Worm (Caenorhabditis elegans) whole organism, midembryonic: ENCODE results near the gene Y46H3A.4.
"Not testable (repeated sequence)": the region's sequence is repeated elsewhere in the genome, so short reads cannot be mapped to it uniquely, and the experiment has no call there.

Experiments
- T22C8.4 ChIP-seq: fragments of 200-800 bp; sonication (Bioruptor generic); IDR thresholded peaks from 2 replicates; pipeline ENCODE4 v1.3.6; 2022; ENCODE audit warnings: missing genetic modification characterization, missing compliant biosample characterization
- cog-1 ChIP-seq: sonication (generic microtip); optimal IDR thresholded peaks from 2 replicates; lab custom pipeline; 2016; ENCODE audit warnings: missing genetic modification characterization, missing compliant biosample characterization
- flt-1 ChIP-seq: fragments of 200-800 bp; sonication (Bioruptor generic); IDR thresholded peaks from 2 replicates; pipeline ENCODE4 v1.3.6; 2022; ENCODE audit warnings: missing genetic modification characterization, missing compliant biosample characterization
- klf-2 ChIP-seq: fragments of 200-800 bp; sonication (Bioruptor generic); conservative IDR thresholded peaks from 2 replicates; pipeline ENCODE4 v1.3.6; 2022; ENCODE audit warnings: missing genetic modification reagents, missing genetic modification characterization, missing compliant biosample characterization
- med-1 ChIP-seq: sonication (generic microtip); optimal IDR thresholded peaks from 2 replicates; lab custom pipeline; 2017; ENCODE audit warnings: missing genetic modification characterization, mild to moderate bottlenecking, missing compliant biosample characterization, antibody characterized with exemption, missing genetic modification reagents; ENCODE audit not compliant: insufficient read depth
- ref-1 ChIP-seq: fragments of 200-800 bp; sonication (Bioruptor generic); conservative IDR thresholded peaks from 2 replicates; pipeline ENCODE4 v1.3.6; 2022; ENCODE audit warnings: missing genetic modification reagents, missing genetic modification characterization, missing compliant biosample characterization
- tab-1 ChIP-seq: fragments of 200-800 bp; sonication (Bioruptor generic); IDR thresholded peaks from 2 replicates; pipeline ENCODE4 v1.3.6; 2022; ENCODE audit warnings: missing genetic modification characterization, missing compliant biosample characterization
- ztf-23 ChIP-seq: fragments of 200-800 bp; sonication (Bioruptor generic); IDR thresholded peaks from 2 replicates; pipeline ENCODE4 v1.3.6; 2022; ENCODE audit warnings: missing genetic modification reagents, missing genetic modification characterization, missing compliant biosample characterization
- ztf-29 ChIP-seq: fragments of 200-800 bp; sonication (Bioruptor generic); IDR thresholded peaks from 2 replicates; pipeline ENCODE4 v1.3.6; 2022; ENCODE audit warnings: missing genetic modification reagents, missing genetic modification characterization, missing compliant biosample characterization

Y46H3A.4 gene

ce11 chrV:1821287-1821686, 10.4 kb upstream of the Y46H3A.4 start, which contains the start of the genes gly-7 and mrpl-39:
gly-7 (minus strand) TSS chrV:1821323.
mrpl-39 (plus strand) TSS chrV:1821579.
- TF ChIP-seq T22C8.4 (GFP tag; lab: Robert Waterston, UW) (no peak), ztf-23 (GFP tag; lab: Robert Waterston, UW) (peak; percentile 76), ref-1 (GFP tag; lab: Robert Waterston, UW) (0 out of 2 replicates have a peak, but pooled peaks have one; percentile 37), tab-1 (peak; percentile 67; the same call in 1 of the 2 replicates), ztf-29 (no peak), klf-2 (0 out of 2 replicates have a peak, but pooled peaks have one; percentile 53), flt-1 (GFP tag; lab: Robert Waterston, UW) (peak; percentile 46; the same call in 1 of the 2 replicates), med-1 (peak; percentile 81)

- TF ChIP-seq tab-1 (no peak), klf-2 (no peak), ref-1 (GFP tag; lab: Robert Waterston, UW) (no peak), flt-1 (GFP tag; lab: Robert Waterston, UW) (no peak), T22C8.4 (GFP tag; lab: Robert Waterston, UW) (no peak), med-1 (no peak), ztf-23 (GFP tag; lab: Robert Waterston, UW) (no peak), cog-1 (tag; lab: Kevin White, UChicago) (no peak), ztf-29 (no peak)
Measured at ce11 chrV:1820749-1821148, 9.8 kb upstream of the Y46H3A.4 start.

ce11 chrV:1820016-1820415, 9.1 kb upstream of the Y46H3A.4 start:
- TF ChIP-seq med-1 (no peak), cog-1 (tag; lab: Kevin White, UChicago) (no peak), klf-2 (no peak), flt-1 (GFP tag; lab: Robert Waterston, UW) (no peak), tab-1 (no peak), ztf-23 (GFP tag; lab: Robert Waterston, UW) (no peak)

ce11 chrV:1814784-1815183, 3.8 kb upstream of the Y46H3A.4 start, which contains the start of gene Y46H3A.5:
Y46H3A.5 (minus strand) TSS chrV:1814884.
- TF ChIP-seq med-1; flt-1 (GFP tag; lab: Robert Waterston, UW); cog-1 (tag; lab: Kevin White, UChicago): not testable (repeated sequence)

ce11 chrV:1807160-1807559, 3.8 kb downstream of the Y46H3A.4 start, which contains the start of gene srt-42:
srt-42 (plus strand) TSS chrV:1807460.
- no peak for TF ChIP-seq flt-1 (GFP tag; lab: Robert Waterston, UW)
- TF ChIP-seq tab-1, result no peak

- no peak for TF ChIP-seq tab-1
- no peak for TF ChIP-seq cog-1 (tag; lab: Kevin White, UChicago)
- no peak for TF ChIP-seq klf-2
- no peak for TF ChIP-seq ztf-29
- no peak for TF ChIP-seq med-1
- TF ChIP-seq ztf-23 (GFP tag; lab: Robert Waterston, UW), result no peak
- no peak for TF ChIP-seq flt-1 (GFP tag; lab: Robert Waterston, UW)
- TF ChIP-seq T22C8.4 (GFP tag; lab: Robert Waterston, UW), result no peak
- TF ChIP-seq ref-1 (GFP tag; lab: Robert Waterston, UW), result no peak
Measured at ce11 chrV:1805724-1806316, 5.1 kb downstream of the Y46H3A.4 start.

- no peak for TF ChIP-seq med-1
- no peak for TF ChIP-seq flt-1 (GFP tag; lab: Robert Waterston, UW)
- TF ChIP-seq klf-2, result no peak
- no peak for TF ChIP-seq cog-1 (tag; lab: Kevin White, UChicago)
- 0 out of 2 replicates have a peak, but pooled peaks have one; percentile 26 for TF ChIP-seq ztf-23 (GFP tag; lab: Robert Waterston, UW)
- TF ChIP-seq T22C8.4 (GFP tag; lab: Robert Waterston, UW), result no peak
- no peak for TF ChIP-seq ztf-29
Measured at ce11 chrV:1804645-1805559, 6.0 kb downstream of the Y46H3A.4 start, which contains the start of the genes hsp-16.2 and hsp-16.41. hsp-16.2 (minus strand) TSS chrV:1804957. hsp-16.41 (plus strand) TSS chrV:1805178.

- no peak for TF ChIP-seq klf-2
- no peak for TF ChIP-seq ztf-29
- no peak for TF ChIP-seq T22C8.4 (GFP tag; lab: Robert Waterston, UW)
- no peak for TF ChIP-seq ztf-23 (GFP tag; lab: Robert Waterston, UW)
- no peak for TF ChIP-seq flt-1 (GFP tag; lab: Robert Waterston, UW)
Measured at ce11 chrV:1804034-1804542, 6.8 kb downstream of the Y46H3A.4 start.

ce11 chrV:1803043-1803442, 7.9 kb downstream of the Y46H3A.4 start, which contains the start of gene srt-41:
srt-41 (minus strand) TSS chrV:1803143.
- TF ChIP-seq klf-2 (no peak), flt-1 (GFP tag; lab: Robert Waterston, UW) (no peak), ztf-29 (no peak), ztf-23 (GFP tag; lab: Robert Waterston, UW) (no peak), ref-1 (GFP tag; lab: Robert Waterston, UW) (no peak), cog-1 (tag; lab: Kevin White, UChicago) (no peak), med-1 (no peak), T22C8.4 (GFP tag; lab: Robert Waterston, UW) (no peak), tab-1 (no peak)

ce11 chrV:1797900-1798299, 13.0 kb downstream of the Y46H3A.4 start, which contains the start of gene F36H9.10:
F36H9.10 (plus strand) TSS chrV:1798200.
- TF ChIP-seq ztf-23 (GFP tag; lab: Robert Waterston, UW), result no peak
